Fruit fly (Drosophila melanogaster) whole organism, embryonic: ENCODE data around the gene CG17270.

ENCODE experiments used
- Asciz ChIP-seq: fragments of 200-800 bp; sonication (Bioruptor generic); optimal IDR thresholded peaks from 2 replicates; lab custom pipeline; 2017; ENCODE audit warnings: missing biosample characterization, mild to moderate bottlenecking, missing genetic modification characterization, missing genetic modification reagents
- Atf6 ChIP-seq: fragments of 200-800 bp; sonication (Bioruptor generic); IDR thresholded peaks from 2 replicates; pipeline ENCODE4 v1.3.6; 2022; ENCODE audit warnings: missing biosample characterization, missing genetic modification characterization
- CG10959 ChIP-seq: fragments of 200-800 bp; sonication (Bioruptor generic); IDR thresholded peaks from 2 replicates; pipeline ENCODE4 v1.3.6; 2022; ENCODE audit warnings: missing biosample characterization, missing genetic modification characterization
- CG11398 ChIP-seq: fragments of 200-800 bp; sonication (Bioruptor generic); optimal IDR thresholded peaks from 2 replicates; lab custom pipeline; 2016; ENCODE audit warnings: missing biosample characterization, missing genetic modification characterization
- CG1233 ChIP-seq: fragments of 200-800 bp; sonication (Bioruptor generic); optimal IDR thresholded peaks from 4 replicates; lab custom pipeline; 2018; ENCODE audit warnings: missing biosample characterization, mild to moderate bottlenecking, missing genetic modification characterization
- CG12391 ChIP-seq: fragments of 200-800 bp; sonication (Bioruptor generic); optimal IDR thresholded peaks from 3 replicates; lab custom pipeline; 2018; ENCODE audit warnings: missing biosample characterization, mild to moderate bottlenecking, missing genetic modification characterization, moderate library complexity
- CG12659 ChIP-seq: fragments of 200-800 bp; sonication (Bioruptor generic); optimal IDR thresholded peaks from 3 replicates; lab custom pipeline; 2017; ENCODE audit warnings: mild to moderate bottlenecking, missing biosample characterization, missing genetic modification reagents, missing genetic modification characterization
- CG14014 ChIP-seq: fragments of 200-800 bp; sonication (Bioruptor generic); IDR thresholded peaks from 2 replicates; pipeline ENCODE4 v1.3.6; 2022; ENCODE audit warnings: missing biosample characterization, missing genetic modification characterization
- CG1602 ChIP-seq: fragments of 200-800 bp; sonication (Bioruptor generic); optimal IDR thresholded peaks from 3 replicates; lab custom pipeline; 2016; ENCODE audit warnings: missing biosample characterization, missing genetic modification characterization
- CG17612 ChIP-seq: fragments of 200-800 bp; sonication (Bioruptor generic); IDR thresholded peaks from 2 replicates; pipeline ENCODE4 v1.3.6; 2022; ENCODE audit warnings: missing biosample characterization, missing genetic modification characterization
- CG18262 ChIP-seq: fragments of 200-800 bp; optimal IDR thresholded peaks from 3 replicates; lab custom pipeline; 2019; ENCODE audit warnings: missing biosample characterization, mild to moderate bottlenecking, missing genetic modification characterization, moderate library complexity
- CG18619 ChIP-seq: fragments of 200-800 bp; sonication (Bioruptor generic); optimal IDR thresholded peaks from 3 replicates; lab custom pipeline; 2017; ENCODE audit warnings: missing biosample characterization, mild to moderate bottlenecking, missing genetic modification characterization
- CG6683 ChIP-seq: fragments of 200-800 bp; sonication (Bioruptor generic); optimal IDR thresholded peaks from 2 replicates; lab custom pipeline; 2017; ENCODE audit warnings: missing biosample characterization, mild to moderate bottlenecking, missing genetic modification characterization, missing genetic modification reagents
- CG6791 ChIP-seq: fragments of 200-800 bp; sonication (Bioruptor generic); IDR thresholded peaks from 3 replicates; pipeline ENCODE4 v1.3.6; 2022; ENCODE audit warnings: missing biosample characterization, missing genetic modification characterization; ENCODE audit not compliant: partially characterized antibody
- CG6813 ChIP-seq: fragments of 200-800 bp; sonication (Bioruptor generic); optimal IDR thresholded peaks from 2 replicates; lab custom pipeline; 2017; ENCODE audit warnings: missing biosample characterization, missing genetic modification characterization, mild to moderate bottlenecking, moderate library complexity, missing genetic modification reagents
- CG9609 ChIP-seq: fragments of 200-800 bp; sonication (Bioruptor generic); optimal IDR thresholded peaks from 3 replicates; lab custom pipeline; 2016; ENCODE audit warnings: missing biosample characterization, missing genetic modification characterization
- Drgx ChIP-seq: fragments of 200-800 bp; sonication (Bioruptor generic); IDR thresholded peaks from 2 replicates; pipeline ENCODE4 v1.3.6; 2022; ENCODE audit warnings: missing biosample characterization, missing genetic modification characterization
- E2f2 ChIP-seq: fragments of 200-800 bp; sonication (Bioruptor generic); IDR thresholded peaks from 2 replicates; pipeline ENCODE4 v1.3.6; 2022; ENCODE audit warnings: missing biosample characterization, missing genetic modification characterization
- Ets65A ChIP-seq: fragments of 200-800 bp; sonication (Bioruptor generic); peaks from one replicate; lab custom pipeline; 2016; ENCODE audit warnings: missing biosample characterization, missing genetic modification characterization
- H15 ChIP-seq: fragments of 200-800 bp; sonication (Bioruptor generic); IDR thresholded peaks from 3 replicates; pipeline ENCODE4 v1.3.6; 2022; ENCODE audit warnings: missing biosample characterization, missing genetic modification characterization
- Hand ChIP-seq: fragments of 200-800 bp; sonication (Bioruptor generic); optimal IDR thresholded peaks from 2 replicates; lab custom pipeline; 2017; ENCODE audit warnings: mild to moderate bottlenecking, missing biosample characterization, missing genetic modification reagents, missing genetic modification characterization
- Hey ChIP-seq: fragments of 200-800 bp; sonication (Bioruptor generic); optimal IDR thresholded peaks from 3 replicates; lab custom pipeline; 2018; ENCODE audit warnings: missing biosample characterization, mild to moderate bottlenecking, missing genetic modification characterization
- Hmx ChIP-seq: fragments of 200-800 bp; sonication (Bioruptor generic); optimal IDR thresholded peaks from 2 replicates; lab custom pipeline; 2016; ENCODE audit warnings: missing biosample characterization, missing genetic modification characterization
- Hr39 ChIP-seq: fragments of >200 bp; optimal IDR thresholded peaks from 2 replicates; lab custom pipeline; 2017
- Meics ChIP-seq: fragments of 200-800 bp; sonication (Bioruptor generic); optimal IDR thresholded peaks from 2 replicates; lab custom pipeline; 2017; ENCODE audit warnings: missing biosample characterization, mild to moderate bottlenecking, missing genetic modification characterization
- NC2β ChIP-seq: fragments of 200-800 bp; sonication (Bioruptor generic); optimal IDR thresholded peaks from 2 replicates; lab custom pipeline; 2016; ENCODE audit warnings: missing biosample characterization, missing genetic modification characterization
- br ChIP-seq: fragments of >200 bp; optimal IDR thresholded peaks from 2 replicates; lab custom pipeline; 2017
- bsh ChIP-seq, 2 experiments: fragments of 200-800 bp; sonication (Bioruptor generic); optimal IDR thresholded peaks; 2 replicates each; lab custom pipeline; 2017 to 2018; ENCODE audit warnings: mild to moderate bottlenecking in 2 of 2, missing biosample characterization in 2 of 2, missing genetic modification characterization in 2 of 2, moderate library complexity in 1 of 2
- corto ChIP-seq: fragments of 200-800 bp; sonication (Bioruptor generic); optimal IDR thresholded peaks from 2 replicates; lab custom pipeline; 2016; ENCODE audit warnings: missing biosample characterization, mild to moderate bottlenecking, missing genetic modification characterization, moderate library complexity
- cwo ChIP-seq: fragments of 200-800 bp; sonication (Bioruptor generic); optimal IDR thresholded peaks from 3 replicates; lab custom pipeline; 2017; ENCODE audit warnings: missing biosample characterization, missing genetic modification characterization, mild to moderate bottlenecking, moderate library complexity, missing genetic modification reagents
- dan ChIP-seq: fragments of 200-800 bp; sonication (Bioruptor generic); IDR thresholded peaks from 2 replicates; pipeline ENCODE4 v1.3.6; 2022; ENCODE audit warnings: missing biosample characterization, missing genetic modification characterization
- dmrt99B ChIP-seq: fragments of 200-800 bp; sonication (Bioruptor generic); optimal IDR thresholded peaks from 2 replicates; lab custom pipeline; 2018; ENCODE audit warnings: missing biosample characterization, mild to moderate bottlenecking, missing genetic modification characterization, moderate library complexity
- exex ChIP-seq: fragments of 200-800 bp; sonication (Bioruptor generic); optimal IDR thresholded peaks from 4 replicates; lab custom pipeline; 2018; ENCODE audit warnings: missing biosample characterization, mild to moderate bottlenecking, missing genetic modification characterization, moderate library complexity
- insv ChIP-seq, 2 experiments: fragments of 200-800 bp; sonication (Bioruptor generic); optimal IDR thresholded peaks; 3 replicates each; lab custom pipeline; 2016 to 2018; ENCODE audit warnings: missing biosample characterization in 2 of 2, missing genetic modification characterization in 2 of 2
- lab ChIP-seq: fragments of 200-800 bp; sonication (Bioruptor generic); optimal IDR thresholded peaks from 3 replicates; lab custom pipeline; 2017; ENCODE audit warnings: missing biosample characterization, missing genetic modification characterization, mild to moderate bottlenecking, moderate library complexity, missing genetic modification reagents
- lbe ChIP-seq: fragments of 200-800 bp; sonication (Bioruptor generic); optimal IDR thresholded peaks from 2 replicates; lab custom pipeline; 2016; ENCODE audit warnings: missing biosample characterization, mild to moderate bottlenecking, missing genetic modification characterization
- nmo ChIP-seq: fragments of 200-800 bp; sonication (Bioruptor generic); optimal IDR thresholded peaks from 2 replicates; lab custom pipeline; 2018; ENCODE audit warnings: missing biosample characterization, mild to moderate bottlenecking, missing genetic modification characterization, moderate library complexity
- nom ChIP-seq: fragments of 200-800 bp; sonication (Bioruptor generic); optimal IDR thresholded peaks from 2 replicates; lab custom pipeline; 2017; ENCODE audit warnings: missing biosample characterization, missing genetic modification characterization, mild to moderate bottlenecking, moderate library complexity, missing genetic modification reagents
- org-1 ChIP-seq: fragments of 200-800 bp; sonication (Bioruptor generic); optimal IDR thresholded peaks from 2 replicates; lab custom pipeline; 2017; ENCODE audit warnings: missing biosample characterization, missing genetic modification characterization
- schlank ChIP-seq: fragments of 200-800 bp; sonication (Bioruptor generic); optimal IDR thresholded peaks from 2 replicates; lab custom pipeline; 2018; ENCODE audit warnings: missing biosample characterization, mild to moderate bottlenecking, missing genetic modification characterization
- sens ChIP-seq: fragments of 200-800 bp; sonication (Bioruptor generic); peaks from one replicate; lab custom pipeline; 2016; ENCODE audit warnings: missing biosample characterization, missing genetic modification characterization
- seq ChIP-seq: fragments of 200-800 bp; sonication (Bioruptor generic); IDR thresholded peaks from 2 replicates; pipeline ENCODE4 v1.3.6; 2022; ENCODE audit warnings: missing biosample characterization, missing genetic modification characterization
- slou ChIP-seq: fragments of 200-800 bp; sonication (Bioruptor generic); optimal IDR thresholded peaks from 3 replicates; lab custom pipeline; 2016; ENCODE audit warnings: missing biosample characterization, missing genetic modification characterization
- trem ChIP-seq: fragments of 200-800 bp; optimal IDR thresholded peaks from 3 replicates; lab custom pipeline; 2019; ENCODE audit warnings: missing biosample characterization, mild to moderate bottlenecking, missing genetic modification characterization, moderate library complexity
- unc-4 ChIP-seq: fragments of 200-800 bp; sonication (Bioruptor generic); IDR thresholded peaks from 2 replicates; pipeline ENCODE4 v1.3.6; 2022; ENCODE audit warnings: missing biosample characterization, missing genetic modification characterization; ENCODE audit not compliant: partially characterized antibody

The CG17270 gene

dm6 chr3R:20784436-20785368, 34.0 kb downstream of the CG17270 start:
- TF ChIP-seq Hr39 (lab: Kevin White, UChicago) (peak; percentile 39), Meics (GFP tag; lab: Kevin White, UChicago) (no peak), nom (peak; percentile 77), CG18619 (no peak), dan (GFP tag; lab: Robert Waterston, UW) (0 out of 2 replicates have a peak, but pooled peaks have one; percentile 8), H15 (GFP tag; lab: Robert Waterston, UW) (no peak), bsh (GFP tag; optimal IDR thresholded peaks at IDR 0.05; lab: Kevin White, UChicago) (peak in 1 of 2 experiments; percentile 45), Drgx (GFP tag; lab: Robert Waterston, UW) (peak; percentile 72), CG1233 (GFP tag; lab: Kevin White, UChicago) (no peak)

- no peak for TF ChIP-seq CG6683 (GFP tag; lab: Kevin White, UChicago)
- no peak for TF ChIP-seq NC2β
- TF ChIP-seq E2f2 (GFP tag; lab: Robert Waterston, UW) = no peak
- no peak for TF ChIP-seq CG18619
- TF ChIP-seq CG1602 (GFP tag; lab: Kevin White, UChicago) = no peak
- TF ChIP-seq CG12659 (GFP tag; lab: Kevin White, UChicago) = no peak
- TF ChIP-seq nom = peak; percentile 13
- no peak for TF ChIP-seq slou (GFP tag; lab: Kevin White, UChicago)
- no peak for TF ChIP-seq nmo (GFP tag; lab: Kevin White, UChicago)
- no peak for TF ChIP-seq CG10959 (GFP tag; lab: Robert Waterston, UW)
- TF ChIP-seq sens (GFP tag; lab: Kevin White, UChicago) = peak; percentile 28
- TF ChIP-seq br (lab: Kevin White, UChicago) = no peak
- no peak for TF ChIP-seq Hand
- TF ChIP-seq CG11398 (GFP tag; lab: Kevin White, UChicago) = no peak
- TF ChIP-seq trem (tag; lab: Kevin White, UChicago) = no peak
- no peak for TF ChIP-seq Asciz
- no peak for TF ChIP-seq org-1 (GFP tag; lab: Kevin White, UChicago)
- no peak for TF ChIP-seq lab (GFP tag; lab: Kevin White, UChicago)
- TF ChIP-seq insv (GFP tag; optimal IDR thresholded peaks at IDR 0.05; lab: Kevin White, UChicago) = no peak
- TF ChIP-seq CG18262 (tag; lab: Kevin White, UChicago) = no peak
- TF ChIP-seq CG6813 = no peak
- no peak for TF ChIP-seq Ets65A (GFP tag; lab: Kevin White, UChicago)
- TF ChIP-seq Drgx (GFP tag; lab: Robert Waterston, UW) = peak; percentile 55; the same call in 1 of the 2 replicates
- no peak for TF ChIP-seq Hey
- TF ChIP-seq dmrt99B = no peak
- peak in 1 of 2 experiments; percentile 54 for TF ChIP-seq bsh (GFP tag; optimal IDR thresholded peaks at IDR 0.05; lab: Kevin White, UChicago)
- TF ChIP-seq corto (GFP tag; lab: Kevin White, UChicago) = peak; percentile 12
- TF ChIP-seq seq (GFP tag; lab: Robert Waterston, UW) = no peak
- no peak for TF ChIP-seq CG6791 (GFP tag; lab: Robert Waterston, UW)
- no peak for TF ChIP-seq CG14014 (GFP tag; lab: Robert Waterston, UW)
- no peak for TF ChIP-seq Atf6 (GFP tag; lab: Robert Waterston, UW)
- no peak for TF ChIP-seq CG12391
- TF ChIP-seq cwo (GFP tag; lab: Kevin White, UChicago) = no peak
- TF ChIP-seq exex (tag; lab: Kevin White, UChicago) = no peak
- no peak for TF ChIP-seq Hmx (GFP tag; lab: Kevin White, UChicago)
- TF ChIP-seq lbe (GFP tag; lab: Kevin White, UChicago) = peak; percentile 22
- TF ChIP-seq CG17612 (GFP tag; lab: Robert Waterston, UW) = no peak
- TF ChIP-seq unc-4 (GFP tag; lab: Robert Waterston, UW) = no peak
- no peak for TF ChIP-seq CG9609 (GFP tag; lab: Kevin White, UChicago)
- no peak for TF ChIP-seq schlank
These were observed 34.9 kb downstream of the CG17270 start for dm6 chr3R:20783714-20784435.
